Fruit fly (Drosophila melanogaster): ENCODE results near the gene CG44532.

CG44532 gene

DNA sequence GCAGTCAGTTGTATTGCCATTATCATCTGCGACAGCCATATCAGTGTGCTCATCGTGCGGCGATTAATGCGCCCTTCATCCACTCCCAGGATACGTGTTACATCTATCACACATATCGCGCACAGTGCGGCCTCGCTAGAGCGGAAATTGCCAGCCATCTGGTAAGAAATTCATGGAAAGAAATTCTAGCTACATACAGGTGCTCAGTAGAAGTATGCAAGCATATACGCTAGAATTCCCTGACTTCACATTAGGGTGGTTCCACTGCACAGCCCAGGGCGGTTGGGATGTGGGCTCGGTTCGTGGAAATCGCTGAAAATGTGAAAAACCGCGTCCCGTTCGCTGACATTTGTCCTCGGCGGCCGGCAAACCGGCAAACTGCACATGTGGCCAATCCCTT lies 20.7 kb upstream of the CG44532 start (continued):
- TF ChIP-seq Ada2b (GFP tag; IDR thresholded peaks at IDR 0.05) (peak; percentile 86), mam (GFP tag; optimal IDR thresholded peaks at IDR 0.05) (peak; percentile 72), crp (GFP tag; optimal IDR thresholded peaks at IDR 0.05) (peak in 1 of 2 experiments; percentile 22), CG5245 (GFP tag; optimal IDR thresholded peaks at IDR 0.05) (peak; percentile 57), dpn (GFP tag; optimal IDR thresholded peaks at IDR 0.05) (peak; percentile 72 to 76), ac (GFP tag; optimal IDR thresholded peaks at IDR 0.05) (peak; percentile 18), cg (GFP tag; optimal IDR thresholded peaks at IDR 0.05) (no peak), zen2 (GFP tag; IDR thresholded peaks at IDR 0.05; ENCODE audit: partially characterized antibody) (no peak), CG4730 (GFP tag; IDR thresholded peaks at IDR 0.05) (peak; percentile 67), Abd-B (GFP tag; optimal IDR thresholded peaks at IDR 0.05) (peak; percentile 70), CG15601 (tag; optimal IDR thresholded peaks at IDR 0.05) (peak; percentile 55), zf30C (GFP tag; optimal IDR thresholded peaks at IDR 0.05) (no peak), fd3F (GFP tag; optimal IDR thresholded peaks at IDR 0.05) (peak; percentile 28), CG11456 (GFP tag; IDR thresholded peaks at IDR 0.05) (peak; percentile 82), Bteb2 (GFP tag; optimal IDR thresholded peaks at IDR 0.05) (no peak), salm (tag; optimal IDR thresholded peaks at IDR 0.05) (peak; percentile 18), CG9932 (GFP tag; IDR thresholded peaks at IDR 0.05) (peak; percentile 72), NK7.1 (GFP tag; optimal IDR thresholded peaks at IDR 0.05) (peak; percentile 45), CG15514 (GFP tag; optimal IDR thresholded peaks at IDR 0.05) (no peak), CG12071 (GFP tag; optimal IDR thresholded peaks at IDR 0.05) (peak; percentile 64), Antp (GFP tag; optimal IDR thresholded peaks at IDR 0.05) (peak; percentile 86), CG34422 (GFP tag; IDR thresholded peaks at IDR 0.05) (peak; percentile 88), CG10274 (GFP tag; optimal IDR thresholded peaks at IDR 0.05) (no peak), Dad (GFP tag; optimal IDR thresholded peaks at IDR 0.05) (peak; percentile 25), dmrt99B (tag; optimal IDR thresholded peaks at IDR 0.05) (no peak), Neu2 (GFP tag; optimal IDR thresholded peaks at IDR 0.05; ENCODE audit: borderline replicate concordance) (no peak), CG30431 (GFP tag; optimal IDR thresholded peaks at IDR 0.05) (peak; percentile 72), sens-2 (GFP tag; IDR thresholded peaks at IDR 0.05) (peak; percentile 61; the same call in 1 of the 2 replicates), aop (GFP tag; IDR thresholded peaks at IDR 0.05) (0 out of 2 replicates have a peak, but pooled peaks have one; percentile 65), CG8281 (tag; optimal IDR thresholded peaks at IDR 0.05) (peak; percentile 26), CG4820 (GFP tag; optimal IDR thresholded peaks at IDR 0.05) (peak; percentile 70), CG16779 (GFP tag; IDR thresholded peaks at IDR 0.05) (peak; percentile 52; the same call in 1 of the 2 replicates), CG4854 (GFP tag; optimal IDR thresholded peaks at IDR 0.05) (peak; percentile 58), bbx (GFP tag; IDR thresholded peaks at IDR 0.05; ENCODE audit: partially characterized antibody) (no peak), pros (GFP tag; optimal IDR thresholded peaks at IDR 0.05) (peak; percentile 75), H15 (GFP tag; IDR thresholded peaks at IDR 0.05) (peak; percentile 85), gcm2 (GFP tag; optimal IDR thresholded peaks at IDR 0.05) (peak; percentile 54), z (GFP tag; IDR thresholded peaks at IDR 0.05) (peak; percentile 25; the same call in 1 of the 3 replicates), Fer2 (tag; optimal IDR thresholded peaks at IDR 0.05) (peak; percentile 34), Asciz (GFP tag; optimal IDR thresholded peaks at IDR 0.05) (no peak), tll (GFP tag; optimal IDR thresholded peaks at IDR 0.05) (no peak), CG7987 (GFP tag; optimal IDR thresholded peaks at IDR 0.05) (no peak), CG17568 (GFP tag; optimal IDR thresholded peaks at IDR 0.05) (no peak), luna (GFP tag; optimal IDR thresholded peaks at IDR 0.05) (no peak), HLH3B (GFP tag; IDR thresholded peaks at IDR 0.05) (peak; percentile 88), otp (GFP tag; IDR thresholded peaks at IDR 0.05) (peak; percentile 88), p53 (GFP tag; optimal IDR thresholded peaks at IDR 0.05) (no peak), CG10267 (tag; optimal IDR thresholded peaks at IDR 0.05) (peak; percentile 57), nerfin-1 (tag; optimal IDR thresholded peaks at IDR 0.05) (peak; percentile 93), Dref (GFP tag; IDR thresholded peaks at IDR 0.05) (no peak)
